Worm (Caenorhabditis elegans): Measurements from ENCODE around the gene W06D11.1.

- TF ChIP-seq ztf-11 (tag; optimal IDR thresholded peaks at IDR 0.05), result no peak
- TF ChIP-seq unc-39 (tag; optimal IDR thresholded peaks at IDR 0.05), result no peak
- no peak for TF ChIP-seq mab-5 (tag; optimal IDR thresholded peaks at IDR 0.05)
Observed at ce11 chrX:12275577-12275976, 18.8 kb upstream of the W06D11.1 start, which contains the start of gene C04B4.6.

Measured in whole organism, L2 larva.